Worm (Caenorhabditis elegans): ENCODE results near the gene C45G9.4.

ce11 chrIII:5106893-5107471 lies 44.5 kb downstream of the C45G9.4 start, which contains the start of gene dpy-17:
- TF ChIP-seq tbx-8 (GFP tag; optimal IDR thresholded peaks at IDR 0.05) (no peak), lin-13 (tag; optimal IDR thresholded peaks at IDR 0.05) (no peak), sem-2 (GFP tag; optimal IDR thresholded peaks at IDR 0.05) (no peak)

Measured in whole organism, mixed stage, embryonic.